Worm (Caenorhabditis elegans) whole organism, midembryonic: ENCODE data around the gene bir-1.

Experiments
- cog-1 ChIP-seq: sonication (generic microtip); optimal IDR thresholded peaks from 2 replicates; lab custom pipeline; 2016; ENCODE audit warnings: missing genetic modification characterization, missing compliant biosample characterization
- flt-1 ChIP-seq: fragments of 200-800 bp; sonication (Bioruptor generic); IDR thresholded peaks from 2 replicates; pipeline ENCODE4 v1.3.6; 2022; ENCODE audit warnings: missing genetic modification characterization, missing compliant biosample characterization
- ztf-29 ChIP-seq: fragments of 200-800 bp; sonication (Bioruptor generic); IDR thresholded peaks from 2 replicates; pipeline ENCODE4 v1.3.6; 2022; ENCODE audit warnings: missing genetic modification reagents, missing genetic modification characterization, missing compliant biosample characterization

DNA sequence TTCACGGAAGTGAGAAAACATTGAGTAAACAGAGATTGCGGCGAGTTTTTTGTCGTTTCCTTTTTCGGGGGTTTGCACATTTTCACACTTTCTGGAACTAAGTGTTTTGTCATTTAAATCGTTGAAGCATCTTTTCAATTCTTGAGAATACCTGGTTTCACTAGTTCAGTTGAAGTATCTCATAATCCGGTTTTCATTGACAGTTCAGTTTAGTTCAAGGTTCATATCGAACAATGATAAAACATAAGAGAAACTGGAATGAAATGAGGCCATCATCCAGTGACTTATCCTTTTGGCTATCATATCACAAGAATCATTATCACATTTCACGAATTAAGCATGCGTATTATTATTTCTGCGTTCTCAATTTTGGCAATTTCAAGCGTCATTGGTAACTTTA is 22.9 kb downstream of the bir-1 start, which contains the start of gene F46F3.3:
- TF ChIP-seq cog-1 (tag; lab: Kevin White, UChicago) (no peak), ztf-29 (no peak), flt-1 (GFP tag; lab: Robert Waterston, UW) (no peak)
